Worm (Caenorhabditis elegans) whole organism, L1 larva: ENCODE data around the gene F22H10.2.

Source experiments
- rnt-1 ChIP-seq: sonication (generic microtip); optimal IDR thresholded peaks from 2 replicates; lab custom pipeline; 2016; ENCODE audit warnings: mild to moderate bottlenecking, missing genetic modification characterization, moderate library complexity, missing compliant biosample characterization
- tbx-2 ChIP-seq: sonication (generic microtip); optimal IDR thresholded peaks from 2 replicates; lab custom pipeline; 2016; ENCODE audit warnings: missing genetic modification characterization, missing compliant biosample characterization

DNA sequence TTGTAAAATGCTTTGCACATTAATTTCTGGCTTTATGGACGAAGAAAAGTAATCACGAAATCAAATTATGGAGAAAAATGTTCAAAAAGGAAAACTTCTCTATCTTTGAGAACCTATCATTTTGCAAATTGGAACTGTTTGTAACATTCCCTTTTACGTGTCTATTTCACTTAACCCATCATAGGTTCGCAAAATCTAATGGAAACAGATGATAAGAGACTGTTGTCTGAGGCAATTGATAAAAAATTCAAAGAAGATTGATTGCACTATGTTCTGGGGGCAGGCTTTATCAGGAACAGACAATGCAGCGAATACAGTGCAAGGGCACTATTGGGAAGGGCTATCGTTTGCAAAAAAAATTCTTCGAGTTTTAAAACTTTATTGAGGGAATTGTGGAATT is 15.8 kb downstream of the F22H10.2 start:
- TF ChIP-seq tbx-2 (tag; lab: Kevin White, UChicago) (no peak), rnt-1 (tag; lab: Kevin White, UChicago) (no peak)
